Worm (Caenorhabditis elegans): ENCODE measurements around the gene tni-1.

- no peak for TF ChIP-seq W03F9.2 (tag; optimal IDR thresholded peaks at IDR 0.05)
- TF ChIP-seq dao-5 (tag; optimal IDR thresholded peaks at IDR 0.05) = no peak
Observed at ce11 chrX:11400467-11401184, 23.4 kb upstream of the tni-1 start.

All from whole organism, L4/young adult.